Fruit fly (Drosophila melanogaster): Measurements from ENCODE around the gene CG10163.

- TF ChIP-seq D1 (tag; optimal IDR thresholded peaks at IDR 0.05) = no peak
- TF ChIP-seq CG10348 (GFP tag; IDR thresholded peaks at IDR 0.05) = no peak
- peak; percentile 54 for TF ChIP-seq CG17806 (tag; optimal IDR thresholded peaks at IDR 0.05)
- TF ChIP-seq rn (GFP tag; IDR thresholded peaks at IDR 0.05) = no peak
Observed at dm6 chr3L:6270283-6270682, 11.7 kb upstream of the CG10163 start.

All from whole organism, pupa.